Worm (Caenorhabditis elegans) whole organism, L4/young adult: ENCODE measurements around the gene F07B7.7.
"Not testable (repeated sequence)": the region's sequence is repeated elsewhere in the genome, so short reads cannot be mapped to it uniquely, and the experiment has no call there.

Source experiments
- W03F9.2 ChIP-seq: fragments of 150-350 bp; optimal IDR thresholded peaks from 2 replicates; lab custom pipeline; 2014; ENCODE audit warnings: missing biosample characterization, missing genetic modification characterization
- dao-5 ChIP-seq: sonication (generic microtip); optimal IDR thresholded peaks from 2 replicates; lab custom pipeline; 2016; ENCODE audit warnings: missing genotype, missing genetic modification characterization, moderate library complexity, missing compliant biosample characterization
- him-1 ChIP-seq: sonication (generic microtip); optimal IDR thresholded peaks from 2 replicates; lab custom pipeline; 2016; ENCODE audit warnings: missing genotype, missing genetic modification reagents, missing genetic modification characterization, missing compliant biosample characterization

DNA sequence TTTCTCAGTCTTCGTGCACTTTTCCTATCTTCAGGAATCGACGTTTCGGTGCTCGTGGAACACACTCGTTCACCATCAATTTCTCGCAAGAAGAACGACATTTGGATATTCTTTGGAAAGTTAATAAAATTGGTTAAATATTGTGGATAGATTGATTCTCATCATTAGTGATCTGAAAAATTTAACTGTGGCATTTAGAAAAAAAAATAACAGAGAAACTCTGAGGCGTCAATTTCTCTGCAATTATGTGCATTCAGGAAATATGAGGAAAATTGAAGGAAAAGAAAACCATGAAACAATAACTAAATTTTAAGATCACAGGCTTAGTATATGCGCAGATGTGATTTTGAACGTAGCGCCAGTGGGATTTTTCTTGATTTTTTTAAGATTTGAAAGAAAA lies 15.6 kb upstream of the F07B7.7 start, which contains the start of gene rpm-1:
- not testable (repeated sequence) for TF ChIP-seq him-1, W03F9.2, dao-5 (tag; lab: Kevin White, UChicago)
